Fruit fly (Drosophila melanogaster) whole organism, embryonic: ENCODE data around the gene UQCR-6.4L.

ENCODE experiments used
- Ada2b ChIP-seq: fragments of 200-800 bp; sonication (Bioruptor generic); IDR thresholded peaks from 2 replicates; pipeline ENCODE4 v1.3.6; 2022; ENCODE audit warnings: missing biosample characterization, missing genetic modification characterization
- Atf3 ChIP-seq: fragments of 200-800 bp; sonication (Bioruptor generic); optimal IDR thresholded peaks from 3 replicates; lab custom pipeline; 2016; ENCODE audit warnings: missing biosample characterization, missing genetic modification characterization
- CG10462 ChIP-seq: fragments of 200-800 bp; sonication (Bioruptor generic); optimal IDR thresholded peaks from 2 replicates; lab custom pipeline; 2016; ENCODE audit warnings: missing biosample characterization, missing genetic modification characterization
- CG11398 ChIP-seq: fragments of 200-800 bp; sonication (Bioruptor generic); optimal IDR thresholded peaks from 2 replicates; lab custom pipeline; 2016; ENCODE audit warnings: missing biosample characterization, missing genetic modification characterization
- CG12744 ChIP-seq: fragments of 200-800 bp; sonication (Bioruptor generic); optimal IDR thresholded peaks from 2 replicates; lab custom pipeline; 2016; ENCODE audit warnings: missing biosample characterization, missing genetic modification characterization
- CG14667 ChIP-seq: fragments of 200-800 bp; sonication (Bioruptor generic); IDR thresholded peaks from 2 replicates; pipeline ENCODE4 v1.3.6; 2022; ENCODE audit warnings: missing biosample characterization, missing genetic modification characterization
- CG14710 ChIP-seq: fragments of 200-800 bp; sonication (Bioruptor generic); optimal IDR thresholded peaks from 3 replicates; lab custom pipeline; 2019; ENCODE audit warnings: missing biosample characterization, mild to moderate bottlenecking, missing genetic modification characterization, moderate library complexity
- CG14860 ChIP-seq: fragments of 200-800 bp; sonication (Bioruptor generic); IDR thresholded peaks from 3 replicates; pipeline ENCODE4 v1.3.6; 2022; ENCODE audit warnings: missing biosample characterization, missing genetic modification characterization; ENCODE audit not compliant: partially characterized antibody
- CG17385 ChIP-seq: fragments of 200-800 bp; sonication (Bioruptor generic); optimal IDR thresholded peaks from 3 replicates; lab custom pipeline; 2018; ENCODE audit warnings: missing biosample characterization, mild to moderate bottlenecking, missing genetic modification characterization
- CG1792 ChIP-seq: fragments of 200-800 bp; sonication (Bioruptor generic); optimal IDR thresholded peaks from 2 replicates; lab custom pipeline; 2016; ENCODE audit warnings: missing biosample characterization, missing genetic modification characterization
- CG1832 ChIP-seq: fragments of 200-800 bp; sonication (Bioruptor generic); optimal IDR thresholded peaks from 2 replicates; lab custom pipeline; 2017; ENCODE audit warnings: missing biosample characterization, mild to moderate bottlenecking, missing genetic modification characterization, inconsistent platforms
- CG2889 ChIP-seq: fragments of 200-800 bp; sonication (Bioruptor generic); IDR thresholded peaks from 3 replicates; pipeline ENCODE4 v1.3.6; 2022; ENCODE audit warnings: missing biosample characterization, missing genetic modification characterization
- CG32532 ChIP-seq: fragments of 200-800 bp; sonication (Bioruptor generic); IDR thresholded peaks from 2 replicates; pipeline ENCODE4 v1.3.6; 2022; ENCODE audit warnings: missing biosample characterization, missing genetic modification characterization
- CG3847 ChIP-seq: fragments of 200-800 bp; sonication (Bioruptor generic); IDR thresholded peaks from 2 replicates; pipeline ENCODE4 v1.3.6; 2022; ENCODE audit warnings: missing biosample characterization, missing genetic modification characterization
- CG42726 ChIP-seq: fragments of 200-800 bp; sonication (Bioruptor generic); IDR thresholded peaks from 2 replicates; pipeline ENCODE4 v1.3.6; 2022; ENCODE audit warnings: missing biosample characterization, missing genetic modification characterization; ENCODE audit not compliant: partially characterized antibody
- CG5180 ChIP-seq: fragments of 200-800 bp; sonication (Bioruptor generic); optimal IDR thresholded peaks from 3 replicates; lab custom pipeline; 2017; ENCODE audit warnings: missing biosample characterization, missing genetic modification characterization, mild to moderate bottlenecking, moderate library complexity, missing genetic modification reagents
- CG7372 ChIP-seq: fragments of 200-800 bp; sonication (Bioruptor generic); IDR thresholded peaks from 2 replicates; pipeline ENCODE4 v1.3.6; 2022; ENCODE audit warnings: missing biosample characterization, missing genetic modification characterization
- CG9817 ChIP-seq: fragments of 200-800 bp; sonication (Bioruptor generic); optimal IDR thresholded peaks from 2 replicates; lab custom pipeline; 2018; ENCODE audit warnings: missing biosample characterization, mild to moderate bottlenecking, missing genetic modification characterization, moderate library complexity
- CkIIα-i1 ChIP-seq: fragments of 200-800 bp; sonication (Bioruptor generic); IDR thresholded peaks from 2 replicates; pipeline ENCODE4 v1.3.6; 2022; ENCODE audit warnings: missing biosample characterization, missing genetic modification characterization
- Dad ChIP-seq: fragments of 200-800 bp; sonication (Bioruptor generic); optimal IDR thresholded peaks from 3 replicates; lab custom pipeline; 2016; ENCODE audit warnings: missing biosample characterization, missing genetic modification characterization
- Deaf1 ChIP-seq: fragments of 200-800 bp; optimal IDR thresholded peaks from 3 replicates; lab custom pipeline; 2019; ENCODE audit warnings: missing biosample characterization, mild to moderate bottlenecking, missing genetic modification characterization, moderate library complexity
- Fer1 ChIP-seq: fragments of 200-800 bp; sonication (Bioruptor generic); optimal IDR thresholded peaks from 2 replicates; lab custom pipeline; 2017; ENCODE audit warnings: missing biosample characterization, mild to moderate bottlenecking, missing genetic modification characterization
- Gug ChIP-seq: fragments of 200-800 bp; sonication (Bioruptor generic); IDR thresholded peaks from 4 replicates; pipeline ENCODE4 v1.3.6; 2022; ENCODE audit warnings: missing biosample characterization, missing genetic modification characterization
- Hr51 ChIP-seq, 2 experiments: fragments of 200-800 bp; sonication (Bioruptor generic); optimal IDR thresholded peaks; 2 replicates in 1 of 2; 3 replicates in 1 of 2; lab custom pipeline; 2016 to 2018; ENCODE audit warnings: missing biosample characterization in 2 of 2, missing genetic modification characterization in 2 of 2, mild to moderate bottlenecking in 1 of 2, moderate library complexity in 1 of 2
- Hsf ChIP-seq: fragments of 200-800 bp; sonication (Bioruptor generic); optimal IDR thresholded peaks from 3 replicates; lab custom pipeline; 2016; ENCODE audit warnings: missing biosample characterization, missing genetic modification characterization
- Lhr ChIP-seq: fragments of 200-800 bp; sonication (Bioruptor generic); optimal IDR thresholded peaks from 3 replicates; lab custom pipeline; 2017; ENCODE audit warnings: mild to moderate bottlenecking, missing biosample characterization, missing genetic modification reagents, missing genetic modification characterization
- Myb ChIP-seq: fragments of 200-800 bp; sonication (Bioruptor generic); optimal IDR thresholded peaks from 2 replicates; lab custom pipeline; 2016; ENCODE audit warnings: missing biosample characterization, missing genetic modification characterization
- NC2β ChIP-seq: fragments of 200-800 bp; sonication (Bioruptor generic); optimal IDR thresholded peaks from 2 replicates; lab custom pipeline; 2016; ENCODE audit warnings: missing biosample characterization, missing genetic modification characterization
- Nf-YC ChIP-seq: fragments of 200-800 bp; optimal IDR thresholded peaks from 3 replicates; lab custom pipeline; 2019; ENCODE audit warnings: missing biosample characterization, mild to moderate bottlenecking, missing genetic modification characterization, moderate library complexity
- Sox102F ChIP-seq: fragments of 200-800 bp; sonication (Bioruptor generic); optimal IDR thresholded peaks from 2 replicates; lab custom pipeline; 2018; ENCODE audit warnings: missing biosample characterization, mild to moderate bottlenecking, missing genetic modification characterization, moderate library complexity
- Trl ChIP-seq, 3 experiments: fragments of >200 bp in 2 of 3; fragments of 200-800 bp in 1 of 3; sonication (Bioruptor generic) in 1 of 3; optimal IDR thresholded peaks; 2 replicates in 1 of 3; 3 replicates in 2 of 3; lab custom pipeline; 2016 to 2017; ENCODE audit warnings: missing biosample characterization in 1 of 3, missing genetic modification characterization in 1 of 3
- amos ChIP-seq: fragments of 200-800 bp; sonication (Bioruptor generic); IDR thresholded peaks from 2 replicates; pipeline ENCODE4 v1.3.6; 2022; ENCODE audit warnings: missing biosample characterization, missing genetic modification characterization; ENCODE audit not compliant: partially characterized antibody
- bigmax ChIP-seq: fragments of 200-800 bp; sonication (Bioruptor generic); optimal IDR thresholded peaks from 2 replicates; lab custom pipeline; 2018; ENCODE audit warnings: missing biosample characterization, mild to moderate bottlenecking, missing genetic modification characterization
- cas ChIP-seq: fragments of 200-800 bp; sonication (Bioruptor generic); IDR thresholded peaks from 2 replicates; pipeline ENCODE4 v1.3.6; 2022; ENCODE audit warnings: missing biosample characterization, missing genetic modification characterization
- cato ChIP-seq: fragments of 200-800 bp; sonication (Bioruptor generic); optimal IDR thresholded peaks from 2 replicates; lab custom pipeline; 2016; ENCODE audit warnings: missing biosample characterization, missing genetic modification characterization, borderline replicate concordance
- chn ChIP-seq: fragments of 200-800 bp; sonication (Bioruptor generic); optimal IDR thresholded peaks from 2 replicates; lab custom pipeline; 2016; ENCODE audit warnings: missing biosample characterization, missing genetic modification characterization
- croc ChIP-seq: fragments of 200-800 bp; sonication (Bioruptor generic); conservative IDR thresholded peaks from 3 replicates; pipeline ENCODE4 v1.3.6; 2022; ENCODE audit warnings: missing biosample characterization, missing genetic modification characterization
- dmrt99B ChIP-seq: fragments of 200-800 bp; sonication (Bioruptor generic); optimal IDR thresholded peaks from 2 replicates; lab custom pipeline; 2018; ENCODE audit warnings: missing biosample characterization, mild to moderate bottlenecking, missing genetic modification characterization, moderate library complexity
- dpn ChIP-seq, 2 experiments: fragments of 200-800 bp; sonication (Bioruptor generic); optimal IDR thresholded peaks; 3 replicates each; lab custom pipeline; 2016; ENCODE audit warnings: missing biosample characterization in 2 of 2, missing genetic modification characterization in 2 of 2
- dysf ChIP-seq: fragments of 200-800 bp; sonication (Bioruptor generic); IDR thresholded peaks from 3 replicates; pipeline ENCODE4 v1.3.6; 2022; ENCODE audit warnings: missing biosample characterization, missing genetic modification characterization
- grn ChIP-seq: fragments of 200-800 bp; sonication (Bioruptor generic); optimal IDR thresholded peaks from 3 replicates; lab custom pipeline; 2017; ENCODE audit warnings: missing biosample characterization, missing genetic modification characterization
- jumu ChIP-seq: fragments of 200-800 bp; sonication (Bioruptor generic); optimal IDR thresholded peaks from 3 replicates; lab custom pipeline; 2016; ENCODE audit warnings: missing biosample characterization, missing genetic modification characterization
- nerfin-1 ChIP-seq: fragments of 200-800 bp; sonication (Bioruptor generic); optimal IDR thresholded peaks from 3 replicates; lab custom pipeline; 2019; ENCODE audit warnings: missing biosample characterization, mild to moderate bottlenecking, missing genetic modification characterization, moderate library complexity
- nmo ChIP-seq: fragments of 200-800 bp; sonication (Bioruptor generic); optimal IDR thresholded peaks from 2 replicates; lab custom pipeline; 2018; ENCODE audit warnings: missing biosample characterization, mild to moderate bottlenecking, missing genetic modification characterization, moderate library complexity
- peb ChIP-seq: fragments of 200-800 bp; sonication (Bioruptor generic); IDR thresholded peaks from 2 replicates; pipeline ENCODE4 v1.3.6; 2022; ENCODE audit warnings: missing biosample characterization, missing genetic modification characterization
- sqz ChIP-seq: fragments of 200-800 bp; sonication (Bioruptor generic); optimal IDR thresholded peaks from 3 replicates; lab custom pipeline; 2018; ENCODE audit warnings: missing biosample characterization, mild to moderate bottlenecking, missing genetic modification characterization
- tll ChIP-seq, 2 experiments: fragments of 200-800 bp in 1 of 2; fragments of >200 bp in 1 of 2; sonication (Bioruptor generic) in 1 of 2; optimal IDR thresholded peaks; 2 replicates each; lab custom pipeline; 2017 to 2019; ENCODE audit warnings: missing biosample characterization in 2 of 2, missing genetic modification characterization in 2 of 2, mild to moderate bottlenecking in 1 of 2, moderate library complexity in 1 of 2
- ttk ChIP-seq: fragments of 200-800 bp; sonication (Bioruptor generic); IDR thresholded peaks from 2 replicates; pipeline ENCODE4 v2.1.2; 2022; ENCODE audit warnings: missing biosample characterization, missing genetic modification characterization
- z ChIP-seq: fragments of 200-800 bp; sonication (Bioruptor generic); IDR thresholded peaks from 3 replicates; pipeline ENCODE4 v1.3.6; 2022; ENCODE audit warnings: missing biosample characterization, missing genetic modification characterization
- zen2 ChIP-seq: fragments of 200-800 bp; sonication (Bioruptor generic); IDR thresholded peaks from 3 replicates; pipeline ENCODE4 v1.3.6; 2022; ENCODE audit warnings: missing biosample characterization, missing genetic modification characterization; ENCODE audit not compliant: partially characterized antibody

The UQCR-6.4L gene

DNA sequence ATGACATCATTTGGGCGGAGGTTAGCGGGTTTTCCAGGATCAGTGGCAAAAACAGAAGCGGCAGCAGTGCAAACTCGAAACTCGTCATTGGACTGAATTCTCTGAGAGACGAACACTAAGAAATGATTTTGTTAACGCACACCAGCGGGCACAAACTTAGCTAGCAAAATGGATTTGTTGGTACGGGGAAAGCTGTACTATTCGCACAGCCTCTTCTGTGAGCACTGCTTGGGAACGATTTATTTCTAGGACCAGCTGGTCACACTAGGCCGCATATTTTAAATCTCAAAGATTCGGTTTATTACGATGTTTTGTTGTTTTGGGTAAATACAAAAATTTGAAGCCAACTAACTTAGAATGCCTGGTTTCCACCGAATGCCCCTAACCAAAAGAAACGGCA, 42.6 kb downstream of the UQCR-6.4L start, which contains the start of gene CG4098 (continued):
- TF ChIP-seq Atf3 (GFP tag; lab: Kevin White, UChicago) (peak; percentile 36), CG10462 (GFP tag; lab: Kevin White, UChicago) (no peak), ttk (GFP tag; lab: Robert Waterston, UW) (peak; percentile 52; the same call in 1 of the 2 replicates), sqz (GFP tag; lab: Kevin White, UChicago) (no peak), grn (GFP tag; lab: Kevin White, UChicago) (no peak), Ada2b (GFP tag; lab: Robert Waterston, UW) (peak; percentile 64; the same call in 1 of the 2 replicates), CG12744 (GFP tag; lab: Kevin White, UChicago) (peak; percentile 46), CG14710 (peak; percentile 5), jumu (GFP tag; lab: Kevin White, UChicago) (peak; percentile 68), Gug (GFP tag; lab: Robert Waterston, UW) (peak; percentile 91), Sox102F (GFP tag; lab: Kevin White, UChicago) (peak; percentile 29), z (no peak), Deaf1 (no peak), nerfin-1 (tag; lab: Kevin White, UChicago) (no peak), dpn (GFP tag; optimal IDR thresholded peaks at IDR 0.05; lab: Kevin White, UChicago) (peak; percentile 71 to 72), Fer1 (GFP tag; lab: Kevin White, UChicago) (peak; percentile 51), CG7372 (peak; percentile 43; the same call in 1 of the 2 replicates), Nf-YC (tag; lab: Kevin White, UChicago) (peak; percentile 14), peb (GFP tag; lab: Robert Waterston, UW) (no peak), CkIIα-i1 (no peak), CG5180 (GFP tag; lab: Kevin White, UChicago) (no peak), dysf (peak; percentile 70), tll (GFP tag; optimal IDR thresholded peaks at IDR 0.05; lab: Kevin White, UChicago) (no peak), Lhr (no peak), CG14667 (GFP tag; lab: Robert Waterston, UW) (peak; percentile 71; the same call in 1 of the 2 replicates), Hr51 (GFP tag; optimal IDR thresholded peaks at IDR 0.05; lab: Kevin White, UChicago) (peak; percentile 7 to 39), CG1832 (GFP tag; lab: Kevin White, UChicago) (no peak), cas (GFP tag; lab: Robert Waterston, UW) (peak; percentile 31; the same call in 1 of the 2 replicates), CG11398 (no peak), Hsf (GFP tag; lab: Kevin White, UChicago) (peak; percentile 52), bigmax (no peak), CG32532 (GFP tag; lab: Robert Waterston, UW) (peak; percentile 81), dmrt99B (tag; lab: Kevin White, UChicago) (peak; percentile 31), nmo (GFP tag; lab: Kevin White, UChicago) (peak; percentile 18), chn (GFP tag; lab: Kevin White, UChicago) (peak; percentile 46), CG9817 (peak; percentile 55), amos (GFP tag; lab: Robert Waterston, UW) (no peak; the same call in 1 of the 2 replicates), zen2 (no peak), CG14860 (no peak), Dad (GFP tag; lab: Kevin White, UChicago) (no peak), CG1792 (GFP tag; lab: Kevin White, UChicago) (peak; percentile 42), croc (GFP tag; lab: Robert Waterston, UW) (no peak), CG17385 (GFP tag; lab: Kevin White, UChicago) (peak; percentile 34), CG2889 (GFP tag; lab: Robert Waterston, UW) (peak; percentile 57; the same call in 1 of the 3 replicates), CG42726 (GFP tag; lab: Robert Waterston, UW) (no peak), Trl (optimal IDR thresholded peaks at IDR 0.05; lab: Kevin White, UChicago) (no peak), Trl (GFP tag; optimal IDR thresholded peaks at IDR 0.05; lab: Kevin White, UChicago) (peak; percentile 72), cato (no peak), Myb (peak; percentile 61), CG3847 (GFP tag; lab: Robert Waterston, UW) (peak; percentile 93), NC2β (GFP tag; lab: Kevin White, UChicago) (peak; percentile 44)
